Worm (Caenorhabditis elegans) whole organism, L3 larva: ENCODE measurements around the gene F29G9.1.

Source experiments
- aly-2 ChIP-seq: fragments of 150-350 bp; optimal IDR thresholded peaks from 2 replicates; lab custom pipeline; 2014; ENCODE audit warnings: missing biosample characterization, missing genetic modification characterization
- egl-27 ChIP-seq: sonication (generic microtip); optimal IDR thresholded peaks from 4 replicates; lab custom pipeline; 2017; ENCODE audit warnings: missing biosample characterization, missing genetic modification reagents, missing genetic modification characterization
- fos-1 ChIP-seq: fragments of 150-350 bp; optimal IDR thresholded peaks from 2 replicates; lab custom pipeline; 2014; ENCODE audit warnings: missing biosample characterization, missing genetic modification characterization
- jun-1 ChIP-seq: fragments of 150-350 bp; optimal IDR thresholded peaks from 2 replicates; lab custom pipeline; 2014; ENCODE audit warnings: missing biosample characterization, missing genetic modification reagents, missing genetic modification characterization
- lsy-12 ChIP-seq: sonication (generic microtip); optimal IDR thresholded peaks from 2 replicates; lab custom pipeline; 2016; ENCODE audit warnings: mild to moderate bottlenecking, missing genetic modification characterization, missing compliant biosample characterization
- nfya-1 ChIP-seq: sonication (generic microtip); optimal IDR thresholded peaks from 2 replicates; lab custom pipeline; 2017; ENCODE audit warnings: missing genetic modification characterization, mild to moderate bottlenecking, missing compliant biosample characterization, antibody characterized with exemption, moderate library complexity; ENCODE audit not compliant: insufficient read depth
- nhr-11 ChIP-seq: fragments of 150-350 bp; optimal IDR thresholded peaks from 2 replicates; lab custom pipeline; 2014; ENCODE audit warnings: missing biosample characterization, missing genetic modification characterization
- nhr-12 ChIP-seq: fragments of 150-350 bp; optimal IDR thresholded peaks from 2 replicates; lab custom pipeline; 2014; ENCODE audit warnings: missing biosample characterization, missing genetic modification characterization
- nhr-23 ChIP-seq: fragments of 150-350 bp; optimal IDR thresholded peaks from 2 replicates; lab custom pipeline; 2014; ENCODE audit warnings: missing biosample characterization, missing genetic modification reagents, missing genetic modification characterization
- nhr-25 ChIP-seq: sonication (generic microtip); optimal IDR thresholded peaks from 2 replicates; lab custom pipeline; 2017; ENCODE audit warnings: missing biosample characterization, missing genetic modification characterization
- pha-4 ChIP-seq: fragments of 150-350 bp; optimal IDR thresholded peaks from 2 replicates; lab custom pipeline; 2014; ENCODE audit warnings: missing biosample characterization, missing genetic modification reagents, missing genetic modification characterization
- pqm-1 ChIP-seq: fragments of 150-350 bp; optimal IDR thresholded peaks from 2 replicates; lab custom pipeline; 2017; ENCODE audit warnings: missing biosample characterization, missing genetic modification characterization, inconsistent platforms
- ztf-11 ChIP-seq: fragments of 150-350 bp; optimal IDR thresholded peaks from 2 replicates; lab custom pipeline; 2014; ENCODE audit warnings: missing biosample characterization, missing genetic modification characterization
- ztf-4 ChIP-seq: fragments of 150-350 bp; optimal IDR thresholded peaks from 2 replicates; lab custom pipeline; 2014; ENCODE audit warnings: missing biosample characterization, missing genetic modification characterization

DNA sequence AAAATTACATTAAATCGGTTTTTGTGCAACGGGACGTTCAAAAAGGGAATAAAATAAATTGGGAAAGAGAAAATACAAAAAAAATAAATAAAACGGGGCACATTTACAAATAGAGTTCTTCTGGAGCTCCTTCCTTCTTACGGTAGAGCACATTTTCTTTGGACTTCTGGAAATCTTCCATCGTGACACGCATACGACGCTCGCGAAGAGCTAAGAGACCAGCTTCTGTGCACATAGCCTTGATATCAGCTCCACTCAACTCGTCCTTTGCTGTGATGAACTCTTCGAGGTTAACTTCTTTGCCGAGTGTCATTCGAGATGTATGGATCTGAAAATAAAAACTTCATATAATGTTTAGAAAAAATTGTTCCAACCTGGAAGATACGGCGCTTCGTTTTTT is 22.8 kb upstream of the F29G9.1 start:
- TF ChIP-seq nhr-12: no peak
- TF ChIP-seq egl-27 (tag; lab: Kevin White, UChicago): no peak
- peak; percentile 16 for TF ChIP-seq nhr-23 (tag; lab: Kevin White, UChicago)
- TF ChIP-seq pqm-1 (tag; lab: Kevin White, UChicago): no peak
- TF ChIP-seq nfya-1 (tag; lab: Kevin White, UChicago): no peak
- no peak for TF ChIP-seq aly-2 (tag; lab: Kevin White, UChicago)
- TF ChIP-seq lsy-12 (tag; lab: Kevin White, UChicago): no peak
- TF ChIP-seq jun-1 (tag; lab: Kevin White, UChicago): no peak
- no peak for TF ChIP-seq fos-1
- TF ChIP-seq nhr-11: no peak
- no peak for TF ChIP-seq nhr-25 (tag; lab: Kevin White, UChicago)
- no peak for TF ChIP-seq pha-4
- no peak for TF ChIP-seq ztf-11 (tag; lab: Kevin White, UChicago)
- TF ChIP-seq ztf-4 (tag; lab: Kevin White, UChicago): no peak
